Fruit fly (Drosophila melanogaster): ENCODE results near the gene SNF4Agamma.

DNA sequence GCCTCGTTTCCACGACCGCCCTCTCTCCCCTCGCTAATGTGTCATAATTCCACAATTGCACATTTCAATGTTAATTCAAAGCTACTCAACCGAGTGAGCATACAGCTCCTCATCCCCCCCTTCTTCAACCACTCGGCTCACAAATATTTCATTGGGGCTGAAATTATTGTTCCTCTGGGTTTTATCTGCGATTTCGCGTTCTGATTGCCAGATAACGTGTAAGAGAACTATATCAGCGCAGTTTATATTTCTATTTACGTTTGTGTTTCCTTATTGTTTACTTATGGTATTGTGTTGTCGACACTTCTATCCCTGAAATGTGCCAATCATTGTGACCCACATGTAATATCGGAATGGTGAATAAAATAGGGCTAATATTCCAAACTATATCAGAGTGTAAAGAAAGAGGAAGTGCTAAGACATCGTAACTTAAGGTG, 66.3 kb downstream of the SNF4Agamma start:
- TF ChIP-seq CG16779 (tag; optimal IDR thresholded peaks at IDR 0.05) (no peak), CG1621 (tag; optimal IDR thresholded peaks at IDR 0.05) (no peak), OdsH (GFP tag; optimal IDR thresholded peaks at IDR 0.05) (no peak)
